Worm (Caenorhabditis elegans): ENCODE data around the gene Y71H2AM.29.

DNA sequence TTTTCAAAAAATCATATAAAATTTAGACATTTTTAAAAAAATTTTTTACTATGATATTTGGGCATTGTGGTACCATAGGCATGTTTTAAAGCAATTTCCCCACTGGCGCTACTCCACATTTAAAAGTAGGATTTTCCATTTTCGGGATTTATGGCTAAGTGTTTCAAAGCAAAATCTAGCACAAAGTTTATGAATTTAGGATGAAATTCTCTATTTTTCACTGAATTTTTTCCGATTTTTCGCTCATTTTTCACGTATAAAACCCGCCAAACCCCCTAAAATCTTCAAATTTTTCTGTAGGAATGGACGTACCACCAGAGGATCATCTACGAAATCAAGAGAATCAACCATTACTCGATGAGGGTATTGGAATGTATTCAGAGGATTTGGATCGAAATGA is 13.6 kb upstream of the Y71H2AM.29 start, which contains the start of gene pipp-4P:
- TF ChIP-seq lin-11 (tag; optimal IDR thresholded peaks at IDR 0.05), result no peak
- TF ChIP-seq pag-3 (tag; optimal IDR thresholded peaks at IDR 0.05; ENCODE audit: borderline replicate concordance), result no peak
- TF ChIP-seq ets-4 (tag; optimal IDR thresholded peaks at IDR 0.05), result no peak
- no peak for TF ChIP-seq ceh-31 (tag; optimal IDR thresholded peaks at IDR 0.05)
- TF ChIP-seq pqm-1 (tag; optimal IDR thresholded peaks at IDR 0.05), result no peak
- no peak for TF ChIP-seq F13H6.1 (tag; optimal IDR thresholded peaks at IDR 0.05)
- TF ChIP-seq hlh-15 (tag; optimal IDR thresholded peaks at IDR 0.05), result no peak
- TF ChIP-seq odd-2 (tag; optimal IDR thresholded peaks at IDR 0.05), result no peak

All from whole organism, late embryonic.